Worm (Caenorhabditis elegans): ENCODE measurements around the gene cyp-32A1.

The cyp-32A1 gene

DNA sequence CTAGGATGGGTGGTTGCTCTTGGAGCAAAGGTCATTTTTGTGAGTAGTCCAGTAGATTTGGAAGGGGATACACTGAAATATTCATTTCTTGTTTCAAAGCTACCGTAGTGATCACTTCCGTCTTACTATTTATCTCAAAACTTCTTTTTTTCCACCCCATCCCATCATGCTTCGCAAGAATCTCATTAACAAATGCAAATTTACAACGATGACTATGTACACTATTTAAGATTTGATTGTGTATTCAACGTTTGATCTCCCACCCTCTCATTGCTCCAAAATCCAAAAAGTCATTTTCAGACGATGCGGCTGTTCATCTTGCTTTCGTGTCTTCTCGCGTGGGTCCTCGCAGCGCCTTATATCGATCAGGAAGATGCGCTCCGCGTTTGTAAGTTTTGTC is 11.5 kb downstream of the cyp-32A1 start, which contains the start of gene flp-21:
TSS of gene flp-21 (plus strand) at position 301 of the 400 bp plus-strand sequence.
- TF ChIP-seq ZK546.5 (tag; optimal IDR thresholded peaks at IDR 0.05), result no peak
- TF ChIP-seq lin-11 (tag; optimal IDR thresholded peaks at IDR 0.05), result no peak
- TF ChIP-seq F13H6.1 (tag; optimal IDR thresholded peaks at IDR 0.05), result no peak
- no peak for TF ChIP-seq sma-9 (GFP tag; optimal IDR thresholded peaks at IDR 0.05)
- TF ChIP-seq sma-9 (tag; optimal IDR thresholded peaks at IDR 0.05), result no peak
- no peak for TF ChIP-seq dmd-4 (tag; optimal IDR thresholded peaks at IDR 0.05)
- no peak for TF ChIP-seq nhr-21 (tag; optimal IDR thresholded peaks at IDR 0.05)
- TF ChIP-seq ztf-4 (tag; optimal IDR thresholded peaks at IDR 0.05), result no peak
- TF ChIP-seq mbf-1 (tag; optimal IDR thresholded peaks at IDR 0.05), result no peak
- no peak for TF ChIP-seq lsy-2 (tag; optimal IDR thresholded peaks at IDR 0.05)
- TF ChIP-seq ama-1 (optimal IDR thresholded peaks at IDR 0.05), result no peak
- no peak for TF ChIP-seq ceh-16 (tag; optimal IDR thresholded peaks at IDR 0.05)
- TF ChIP-seq sem-4 (tag; optimal IDR thresholded peaks at IDR 0.05), result no peak

DNA sequence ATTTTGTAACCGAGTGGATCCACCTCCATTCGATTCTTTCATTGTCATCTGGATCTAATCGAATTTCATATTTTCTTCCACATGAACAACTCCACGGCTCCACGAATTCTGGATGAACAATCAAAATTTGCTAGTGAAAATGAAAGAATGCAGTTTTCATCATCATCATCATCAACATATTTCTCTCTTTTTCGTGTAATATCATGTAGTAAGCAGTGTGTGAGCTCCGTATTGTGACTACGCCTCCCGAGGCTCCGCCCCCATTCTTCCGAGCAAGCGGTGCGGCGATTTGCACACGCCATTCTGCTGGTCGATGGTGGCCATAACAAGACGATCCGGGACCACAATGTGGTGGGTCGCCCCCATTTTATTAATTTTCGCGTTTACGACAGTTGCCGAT is 16.5 kb downstream of the cyp-32A1 start, which contains the start of gene ZK742.7:
TSS of gene ZK742.7 (plus strand) at position 301 of the 400 bp plus-strand sequence.
- TF ChIP-seq ztf-1 (GFP tag; conservative IDR thresholded peaks at IDR 0.05), result no peak
- TF ChIP-seq nhr-10 (tag; optimal IDR thresholded peaks at IDR 0.05), result no peak
- no peak for TF ChIP-seq unc-62 (GFP tag; optimal IDR thresholded peaks at IDR 0.05)
- TF ChIP-seq blmp-1 (tag; optimal IDR thresholded peaks at IDR 0.05; ENCODE audit: insufficient read depth), result no peak
- TF ChIP-seq lin-13 (GFP tag; optimal IDR thresholded peaks at IDR 0.05), result no peak
- TF ChIP-seq ceh-16 (tag; optimal IDR thresholded peaks at IDR 0.05), result no peak
- no peak for TF ChIP-seq nhr-237 (tag; optimal IDR thresholded peaks at IDR 0.05)
- no peak for TF ChIP-seq crh-2 (tag; optimal IDR thresholded peaks at IDR 0.05)
- no peak for TF ChIP-seq nhr-12 (tag; optimal IDR thresholded peaks at IDR 0.05)
- TF ChIP-seq dmd-4 (tag; optimal IDR thresholded peaks at IDR 0.05), result no peak
- TF ChIP-seq unc-55 (GFP tag; optimal IDR thresholded peaks at IDR 0.05), result no peak
- no peak for TF ChIP-seq ztf-11 (tag; optimal IDR thresholded peaks at IDR 0.05)
- no peak for TF ChIP-seq mbf-1 (tag; optimal IDR thresholded peaks at IDR 0.05)
- no peak for TF ChIP-seq elt-3 (tag; optimal IDR thresholded peaks at IDR 0.05)
- no peak for TF ChIP-seq mdl-1 (tag; optimal IDR thresholded peaks at IDR 0.05)
- no peak for TF ChIP-seq mab-5 (tag; optimal IDR thresholded peaks at IDR 0.05)
- TF ChIP-seq nhr-129 (tag; optimal IDR thresholded peaks at IDR 0.05), result no peak
- TF ChIP-seq skn-1 (tag; optimal IDR thresholded peaks at IDR 0.05), result no peak
- no peak for TF ChIP-seq lin-11 (tag; optimal IDR thresholded peaks at IDR 0.05)

DNA sequence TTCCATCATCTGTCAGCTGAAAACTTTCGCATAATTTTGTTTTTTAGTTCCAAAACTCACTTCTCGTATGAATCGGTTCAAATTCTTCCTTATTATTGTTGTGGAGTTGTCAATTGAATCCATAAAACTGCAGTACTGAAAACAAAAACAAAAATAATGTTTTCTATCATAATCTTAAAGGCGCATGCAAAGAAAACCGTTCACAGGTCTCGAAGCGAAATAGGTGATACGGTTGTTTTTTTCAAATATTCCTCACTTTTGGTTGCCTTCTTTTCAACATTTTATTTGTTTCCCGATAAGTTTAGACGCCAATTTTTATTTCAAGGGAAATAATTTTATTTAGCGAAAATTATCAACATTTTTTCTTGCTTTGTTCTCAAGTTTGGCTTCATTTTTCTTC is 22.0 kb downstream of the cyp-32A1 start:
- TF ChIP-seq ztf-1 (GFP tag; conservative IDR thresholded peaks at IDR 0.05), result no peak
- no peak for TF ChIP-seq elt-1 (tag; optimal IDR thresholded peaks at IDR 0.05)
- TF ChIP-seq alr-1 (tag; optimal IDR thresholded peaks at IDR 0.05), result no peak
- no peak for TF ChIP-seq sma-9 (GFP tag; optimal IDR thresholded peaks at IDR 0.05)
- no peak for TF ChIP-seq sma-9 (tag; optimal IDR thresholded peaks at IDR 0.05)
- TF ChIP-seq nhr-11 (tag; optimal IDR thresholded peaks at IDR 0.05), result no peak
- TF ChIP-seq ceh-82 (tag; optimal IDR thresholded peaks at IDR 0.05), result no peak
- no peak for TF ChIP-seq lsy-2 (tag; optimal IDR thresholded peaks at IDR 0.05)
- TF ChIP-seq ama-1 (optimal IDR thresholded peaks at IDR 0.05), result no peak
- no peak for TF ChIP-seq egl-27 (tag; optimal IDR thresholded peaks at IDR 0.05)
- TF ChIP-seq dmd-4 (tag; optimal IDR thresholded peaks at IDR 0.05), result no peak
- no peak for TF ChIP-seq nhr-129 (tag; optimal IDR thresholded peaks at IDR 0.05)
- TF ChIP-seq ztf-4 (tag; optimal IDR thresholded peaks at IDR 0.05), result no peak
- no peak for TF ChIP-seq mdl-1 (tag; optimal IDR thresholded peaks at IDR 0.05)

DNA sequence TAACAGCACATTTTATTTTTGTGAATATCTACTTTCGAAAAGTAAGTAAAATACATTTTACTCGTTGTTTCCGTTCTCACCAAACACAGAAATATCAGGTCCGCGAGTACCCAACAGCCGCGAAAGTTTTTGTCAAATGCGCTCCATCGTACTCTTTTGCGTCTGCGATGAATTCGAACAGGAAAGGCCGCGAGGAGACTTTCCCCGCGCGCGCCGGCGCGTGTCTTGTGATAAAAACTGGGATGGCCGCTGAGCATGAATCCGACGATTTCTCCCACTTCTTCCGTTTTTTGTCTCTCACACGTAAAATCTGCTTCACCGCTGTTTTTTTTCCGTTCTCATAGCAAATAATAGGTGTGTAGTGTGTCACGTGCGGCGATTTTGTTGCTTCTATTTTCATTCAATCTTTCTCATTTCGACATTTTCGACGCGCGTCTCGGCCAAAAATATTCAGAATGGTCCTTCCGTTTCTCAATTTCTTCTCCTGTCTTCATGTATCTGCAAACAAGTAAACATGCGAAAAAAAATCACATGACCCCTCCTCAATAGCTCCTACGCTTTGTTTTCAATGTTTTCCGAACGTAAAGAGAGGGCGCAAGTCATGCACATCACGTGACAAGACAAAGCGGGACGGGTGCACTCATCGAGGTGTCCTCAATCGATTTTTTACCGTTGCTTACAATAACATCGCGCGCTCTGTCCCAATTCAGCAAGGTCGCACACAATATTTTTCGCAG is 22.6 kb downstream of the cyp-32A1 start, which contains the start of gene uvs-1:
TSS of gene uvs-1 (minus strand) at position 145 of the 737 bp plus-strand sequence.
- TF ChIP-seq unc-55 (GFP tag; optimal IDR thresholded peaks at IDR 0.05), result peak; percentile 69
- no peak for TF ChIP-seq nhr-11 (tag; optimal IDR thresholded peaks at IDR 0.05)
- TF ChIP-seq crh-2 (tag; optimal IDR thresholded peaks at IDR 0.05), result peak; percentile 29
- no peak for TF ChIP-seq ceh-82 (tag; optimal IDR thresholded peaks at IDR 0.05)
- TF ChIP-seq F13H6.1 (tag; optimal IDR thresholded peaks at IDR 0.05), result no peak
- peak; percentile 37 for TF ChIP-seq sma-3 (GFP tag; optimal IDR thresholded peaks at IDR 0.05)
- peak; percentile 68 for TF ChIP-seq C34F6.9 (tag; optimal IDR thresholded peaks at IDR 0.05)
- no peak for TF ChIP-seq ZK546.5 (tag; optimal IDR thresholded peaks at IDR 0.05)
- TF ChIP-seq peb-1 (tag; optimal IDR thresholded peaks at IDR 0.05), result no peak
- TF ChIP-seq sma-9 (GFP tag; optimal IDR thresholded peaks at IDR 0.05), result peak; percentile 18
- no peak for TF ChIP-seq sma-9 (tag; optimal IDR thresholded peaks at IDR 0.05)
- TF ChIP-seq elt-1 (tag; optimal IDR thresholded peaks at IDR 0.05), result no peak
- TF ChIP-seq blmp-1 (tag; optimal IDR thresholded peaks at IDR 0.05; ENCODE audit: insufficient read depth), result no peak
- peak; percentile 6 for TF ChIP-seq gmeb-1 (tag; optimal IDR thresholded peaks at IDR 0.05)
- TF ChIP-seq skn-1 (tag; optimal IDR thresholded peaks at IDR 0.05), result no peak
- TF ChIP-seq lsy-2 (tag; optimal IDR thresholded peaks at IDR 0.05), result peak in 1 of 2 experiments; percentile 19
- TF ChIP-seq fos-1 (tag; optimal IDR thresholded peaks at IDR 0.05), result peak; percentile 45
- peak; percentile 23 for TF ChIP-seq nhr-25 (tag; optimal IDR thresholded peaks at IDR 0.05)
- TF ChIP-seq nhr-129 (tag; optimal IDR thresholded peaks at IDR 0.05), result peak; percentile 73
- no peak for TF ChIP-seq nhr-77 (tag; optimal IDR thresholded peaks at IDR 0.05)
- no peak for TF ChIP-seq mdl-1 (tag; optimal IDR thresholded peaks at IDR 0.05)

Data from whole organism, L2 larva.